Fruit fly (Drosophila melanogaster): ENCODE results near the gene fne.

The fne gene

dm6 chrX:12906914-12907313, 10.4 kb upstream of the fne start, which contains the start of gene mRpL49:
mRpL49 (plus strand) TSS chrX:12907105.
- no peak for TF ChIP-seq Hr83 (GFP tag; optimal IDR thresholded peaks at IDR 0.05; ENCODE audit: poor library complexity, severe bottlenecking)
- TF ChIP-seq HLH106 (tag; optimal IDR thresholded peaks at IDR 0.05): no peak
- no peak for TF ChIP-seq psq (GFP tag; optimal IDR thresholded peaks at IDR 0.05)
- TF ChIP-seq woc (GFP tag; optimal IDR thresholded peaks at IDR 0.05): peak; percentile 30

DNA sequence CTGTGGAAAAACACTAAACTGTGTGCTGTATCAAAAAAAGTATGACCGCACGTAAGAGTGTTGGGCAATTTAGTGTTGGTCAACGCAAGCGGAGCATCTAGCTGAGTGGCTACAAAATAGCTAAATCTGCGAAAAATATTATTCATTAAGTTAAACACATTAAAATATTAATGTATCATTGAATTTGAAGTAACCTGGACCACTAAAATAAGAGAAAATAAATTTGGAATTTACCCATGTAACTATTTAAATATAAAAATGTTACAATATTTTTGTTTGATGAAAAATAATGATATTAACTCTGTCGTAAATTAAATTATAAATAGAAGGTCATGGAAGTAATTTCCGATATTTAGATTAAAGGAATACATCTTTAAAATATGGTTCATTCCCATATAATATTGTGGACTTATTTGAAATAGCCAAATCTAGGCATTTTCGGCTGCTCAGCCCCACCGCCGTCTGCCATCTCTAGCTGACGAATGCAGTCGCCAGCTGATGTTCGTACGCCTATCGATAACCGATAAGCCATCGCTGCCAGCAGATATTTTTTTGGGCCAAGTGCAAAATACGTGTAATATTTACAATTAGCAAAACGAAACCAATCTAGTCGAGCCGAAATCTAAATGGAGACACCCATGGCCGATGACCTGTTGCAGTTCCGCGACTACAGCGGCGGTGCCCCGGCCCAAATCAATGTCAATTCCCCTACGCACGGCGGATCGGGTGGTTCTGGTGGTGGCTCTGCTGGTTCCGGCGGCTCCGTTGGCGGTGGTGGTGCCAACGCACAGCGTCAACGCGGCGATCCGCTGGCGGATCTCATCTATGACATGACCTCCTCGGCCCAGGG, 7.5 kb upstream of the fne start, which contains the start of the genes Brms1 and CG4645:
Gene Brms1, minus strand, starts transcription at position 46 of the 850 bp plus-strand sequence.
Gene CG4645, plus strand, starts transcription at position 377 of the 850 bp plus-strand sequence.
- TF ChIP-seq Rel (GFP tag; optimal IDR thresholded peaks at IDR 0.05) (no peak), Rel (tag; optimal IDR thresholded peaks at IDR 0.05) (peak; percentile 54), psq (GFP tag; optimal IDR thresholded peaks at IDR 0.05) (peak; percentile 60), Abd-B (GFP tag; optimal IDR thresholded peaks at IDR 0.05) (no peak), OdsH (GFP tag; optimal IDR thresholded peaks at IDR 0.05) (peak; percentile 44), sage (GFP tag; optimal IDR thresholded peaks at IDR 0.05) (no peak), Dif (GFP tag; optimal IDR thresholded peaks at IDR 0.05; ENCODE audit: partially characterized antibody) (no peak), pan (optimal IDR thresholded peaks at IDR 0.05) (no peak), Hr83 (GFP tag; optimal IDR thresholded peaks at IDR 0.05; ENCODE audit: poor library complexity, severe bottlenecking) (peak; percentile 61), rgr (GFP tag; optimal IDR thresholded peaks at IDR 0.05) (peak; percentile 49), GATAd (GFP tag; optimal IDR thresholded peaks at IDR 0.05) (no peak), jim (GFP tag; optimal IDR thresholded peaks at IDR 0.05) (no peak), dmrt93B (GFP tag; optimal IDR thresholded peaks at IDR 0.05) (peak; percentile 57), ey (GFP tag; optimal IDR thresholded peaks at IDR 0.05) (peak; percentile 39), CG9705 (GFP tag; optimal IDR thresholded peaks at IDR 0.05) (peak; percentile 43), fru (GFP tag; optimal IDR thresholded peaks at IDR 0.05) (peak; percentile 54), Hnf4 (GFP tag; optimal IDR thresholded peaks at IDR 0.05) (no peak), brk (GFP tag; optimal IDR thresholded peaks at IDR 0.05) (no peak), Dfd (GFP tag; optimal IDR thresholded peaks at IDR 0.05) (no peak), Vsx2 (GFP tag; optimal IDR thresholded peaks at IDR 0.05; ENCODE audit: partially characterized antibody) (no peak), foxo (GFP tag; optimal IDR thresholded peaks at IDR 0.05) (peak in 1 of 2 experiments; percentile 70), br (GFP tag; optimal IDR thresholded peaks at IDR 0.05) (peak; percentile 30), h (GFP tag; optimal IDR thresholded peaks at IDR 0.05) (peak; percentile 48), woc (GFP tag; optimal IDR thresholded peaks at IDR 0.05) (peak; percentile 57), Mio (GFP tag; optimal IDR thresholded peaks at IDR 0.05) (no peak), sv (GFP tag; optimal IDR thresholded peaks at IDR 0.05) (peak; percentile 47), Myc (optimal IDR thresholded peaks at IDR 0.05) (peak; percentile 91), usp (GFP tag; optimal IDR thresholded peaks at IDR 0.05) (no peak), dsf (GFP tag; optimal IDR thresholded peaks at IDR 0.05; ENCODE audit: borderline replicate concordance) (peak; percentile 22), N (GFP tag; optimal IDR thresholded peaks at IDR 0.05) (no peak), dl (GFP tag; optimal IDR thresholded peaks at IDR 0.05; ENCODE audit: insufficient read depth in 1 of 2, partially characterized antibody in 2 of 2) (no peak), HLH106 (tag; optimal IDR thresholded peaks at IDR 0.05) (peak; percentile 66), CrebA (GFP tag; optimal IDR thresholded peaks at IDR 0.05; ENCODE audit: borderline replicate concordance) (no peak), Hr78 (GFP tag; optimal IDR thresholded peaks at IDR 0.05) (no peak), Jra (GFP tag; optimal IDR thresholded peaks at IDR 0.05) (peak; percentile 21), Sp1 (GFP tag; optimal IDR thresholded peaks at IDR 0.05) (peak; percentile 44)

dm6 chrX:12913729-12914128, 3.5 kb upstream of the fne start:
- peak; percentile 12 for TF ChIP-seq psq (GFP tag; optimal IDR thresholded peaks at IDR 0.05)
- TF ChIP-seq jim (GFP tag; optimal IDR thresholded peaks at IDR 0.05): no peak
- TF ChIP-seq CG32264 (GFP tag; optimal IDR thresholded peaks at IDR 0.05): no peak
- TF ChIP-seq Sp1 (GFP tag; optimal IDR thresholded peaks at IDR 0.05): peak; percentile 62
- TF ChIP-seq HLH106 (tag; optimal IDR thresholded peaks at IDR 0.05): peak; percentile 52
- peak in 1 of 2 experiments; percentile 43 for TF ChIP-seq foxo (GFP tag; optimal IDR thresholded peaks at IDR 0.05)
- peak; percentile 4 for TF ChIP-seq dmrt93B (GFP tag; optimal IDR thresholded peaks at IDR 0.05)
